Worm (Caenorhabditis elegans) whole organism, late embryonic: ENCODE data around the gene dnj-16.

Experiments used
- C38D4.7 ChIP-seq: fragments of 200-800 bp; sonication (Bioruptor generic); optimal IDR thresholded peaks from 2 replicates; lab custom pipeline; 2018; ENCODE audit warnings: mild to moderate bottlenecking, missing genetic modification characterization, moderate library complexity, missing compliant biosample characterization
- ceh-18 ChIP-seq: sonication (generic microtip); optimal IDR thresholded peaks from 2 replicates; lab custom pipeline; 2016; ENCODE audit warnings: missing genetic modification characterization, missing compliant biosample characterization
- ceh-24 ChIP-seq: sonication (generic microtip); optimal IDR thresholded peaks from 2 replicates; lab custom pipeline; 2016; ENCODE audit warnings: mild to moderate bottlenecking, missing genetic modification characterization, missing compliant biosample characterization
- elt-2 ChIP-seq: sonication (generic microtip); optimal IDR thresholded peaks from 2 replicates; lab custom pipeline; 2016; ENCODE audit warnings: missing genetic modification reagents, missing genetic modification characterization, missing compliant biosample characterization
- ets-4 ChIP-seq: sonication (generic microtip); optimal IDR thresholded peaks from 2 replicates; lab custom pipeline; 2016; ENCODE audit warnings: missing genetic modification characterization, missing compliant biosample characterization
- fkh-10 ChIP-seq: fragments of 150-350 bp; optimal IDR thresholded peaks from 2 replicates; lab custom pipeline; 2014; ENCODE audit warnings: missing biosample characterization, missing genetic modification reagents, missing genetic modification characterization
- madf-2 ChIP-seq: sonication (generic microtip); optimal IDR thresholded peaks from 2 replicates; lab custom pipeline; 2017; ENCODE audit warnings: missing genetic modification characterization, missing compliant biosample characterization
- npax-4 ChIP-seq: sonication (generic microtip); optimal IDR thresholded peaks from 2 replicates; lab custom pipeline; 2016; ENCODE audit warnings: missing genetic modification characterization, missing compliant biosample characterization
- pat-9 ChIP-seq: fragments of 200-800 bp; sonication (Bioruptor generic); optimal IDR thresholded peaks from 2 replicates; lab custom pipeline; 2018; ENCODE audit warnings: mild to moderate bottlenecking, missing genetic modification characterization, moderate library complexity, missing compliant biosample characterization
- pqm-1 ChIP-seq: sonication (generic microtip); optimal IDR thresholded peaks from 2 replicates; lab custom pipeline; 2016; ENCODE audit warnings: missing genetic modification characterization, missing compliant biosample characterization
- sox-4 ChIP-seq: sonication (generic microtip); optimal IDR thresholded peaks from 2 replicates; lab custom pipeline; 2017; ENCODE audit warnings: mild to moderate bottlenecking, missing genetic modification characterization, inconsistent platforms, missing compliant biosample characterization
- ttx-3 ChIP-seq: sonication (generic microtip); optimal IDR thresholded peaks from 2 replicates; lab custom pipeline; 2016; ENCODE audit warnings: missing genetic modification reagents, missing genetic modification characterization, missing compliant biosample characterization
- unc-55 ChIP-seq: sonication (generic microtip); optimal IDR thresholded peaks from 2 replicates; lab custom pipeline; 2017; ENCODE audit warnings: missing biosample characterization, missing genetic modification reagents, missing genetic modification characterization
- zip-5 ChIP-seq: sonication (generic microtip); optimal IDR thresholded peaks from 2 replicates; lab custom pipeline; 2016; ENCODE audit warnings: missing genetic modification characterization, missing compliant biosample characterization

DNA sequence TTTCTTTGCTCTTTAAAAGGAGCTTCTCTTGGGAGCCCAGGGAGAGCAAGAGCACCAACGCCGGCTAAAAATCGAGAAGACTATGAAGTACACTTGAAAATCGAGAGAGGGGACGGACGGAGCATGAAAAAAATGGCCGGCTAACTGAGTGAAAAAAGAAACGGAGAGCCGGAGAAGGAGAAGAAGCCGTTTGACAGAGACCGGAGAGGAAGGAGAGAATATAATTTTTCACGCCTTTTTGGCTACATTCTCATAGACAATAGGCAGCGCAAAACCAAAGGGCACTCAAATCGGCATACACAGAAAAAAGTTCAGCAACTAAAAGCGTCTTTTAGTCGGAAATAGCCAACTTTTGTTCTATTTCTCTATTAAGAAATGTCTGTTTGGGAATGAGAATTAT lies 30.6 kb downstream of the dnj-16 start:
- TF ChIP-seq ttx-3 (tag; lab: Kevin White, UChicago) (no peak), unc-55 (no peak), C38D4.7 (GFP tag; lab: Kevin White, UChicago) (no peak), pat-9 (tag; lab: Kevin White, UChicago) (no peak), ets-4 (no peak), npax-4 (no peak), madf-2 (tag; lab: Kevin White, UChicago) (no peak), ceh-18 (tag; lab: Kevin White, UChicago) (no peak), elt-2 (tag; lab: Kevin White, UChicago) (no peak), sox-4 (no peak), zip-5 (tag; lab: Kevin White, UChicago) (no peak), pqm-1 (tag; lab: Kevin White, UChicago) (no peak), ceh-24 (tag; lab: Kevin White, UChicago) (no peak), fkh-10 (GFP tag; lab: Kevin White, UChicago) (no peak)
